Worm (Caenorhabditis elegans): Measurements from ENCODE around the gene unc-39.

Gene unc-39

DNA sequence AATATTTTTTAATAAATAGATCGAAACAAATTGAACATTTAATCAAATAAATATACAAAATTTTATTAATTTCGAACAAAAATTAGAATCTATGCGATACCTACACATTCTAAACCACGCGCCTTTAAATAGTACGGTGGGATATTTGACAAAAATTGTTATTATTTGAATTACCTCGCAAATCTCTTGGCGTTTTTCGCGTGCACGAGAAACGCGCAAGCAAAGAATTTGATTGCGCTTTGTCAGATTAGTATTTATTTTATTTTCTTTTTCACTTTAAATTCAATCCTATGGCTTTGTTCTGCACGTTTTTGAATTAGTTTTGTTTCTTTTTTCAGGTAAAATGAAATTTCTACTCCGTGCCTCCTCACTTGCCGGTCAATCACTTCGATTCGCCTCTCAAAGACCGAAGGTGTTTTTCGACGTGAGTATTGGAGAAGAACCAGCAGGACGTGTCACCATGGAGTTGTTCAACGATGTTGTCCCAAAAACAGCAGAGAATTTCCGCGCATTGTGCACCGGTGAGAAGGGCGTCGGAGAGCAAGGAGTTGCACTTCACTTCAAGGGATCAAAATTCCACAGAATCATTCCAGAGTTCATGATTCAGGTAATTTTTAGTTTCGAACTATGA lies 17.0 kb upstream of the unc-39 start, which contains the start of gene cyn-1 (continued):
- TF ChIP-seq F22D6.2 (tag; optimal IDR thresholded peaks at IDR 0.05) (peak; percentile 15), dpl-1 (GFP tag; optimal IDR thresholded peaks at IDR 0.05) (peak; percentile 75), ztf-18 (tag; optimal IDR thresholded peaks at IDR 0.05) (peak; percentile 96), snpc-4 (GFP tag; optimal IDR thresholded peaks at IDR 0.05) (no peak), snpc-4 (tag; optimal IDR thresholded peaks at IDR 0.05) (peak; percentile 42 to 75 (median 59)), ztf-22 (GFP tag; optimal IDR thresholded peaks at IDR 0.05) (no peak), mes-4 (tag; optimal IDR thresholded peaks at IDR 0.05) (no peak), lin-54 (GFP tag; optimal IDR thresholded peaks at IDR 0.05) (peak; percentile 96), Y79H2A.3 (GFP tag; conservative IDR thresholded peaks at IDR 0.05) (0 out of 2 replicates have a peak, but pooled peaks have one; percentile 23), F37B4.10 (GFP tag; IDR thresholded peaks at IDR 0.05) (no peak), ztf-25 (GFP tag; IDR thresholded peaks at IDR 0.05) (no peak), madf-8 (GFP tag; conservative IDR thresholded peaks at IDR 0.05) (peak; percentile 34; the same call in 1 of the 2 replicates), efl-1 (GFP tag; optimal IDR thresholded peaks at IDR 0.05) (peak; percentile 81), ZK185.1 (tag; optimal IDR thresholded peaks at IDR 0.05; ENCODE audit: poor library complexity, severe bottlenecking) (peak; percentile 67), D2030.7 (GFP tag; IDR thresholded peaks at IDR 0.05) (peak; percentile 54; the same call in 1 of the 2 replicates), nfyb-1 (GFP tag; IDR thresholded peaks at IDR 0.05) (peak; percentile 70), hsf-1 (GFP tag; IDR thresholded peaks at IDR 0.05) (0 out of 2 replicates have a peak, but pooled peaks have one; percentile 9), cebp-1 (GFP tag; IDR thresholded peaks at IDR 0.05) (no peak), cebp-1 (tag; optimal IDR thresholded peaks at IDR 0.05) (peak; percentile 72), unc-130 (GFP tag; optimal IDR thresholded peaks at IDR 0.05) (peak; percentile 19), madf-3 (GFP tag; IDR thresholded peaks at IDR 0.05) (no peak), nhr-90 (tag; optimal IDR thresholded peaks at IDR 0.05) (no peak), bed-1 (GFP tag; IDR thresholded peaks at IDR 0.05) (no peak), B0035.1 (tag; optimal IDR thresholded peaks at IDR 0.05) (peak; percentile 12), madf-6 (GFP tag; IDR thresholded peaks at IDR 0.05) (peak; percentile 66), F33H1.4 (GFP tag; IDR thresholded peaks at IDR 0.05) (0 out of 2 replicates have a peak, but pooled peaks have one; percentile 52), egl-18 (GFP tag; IDR thresholded peaks at IDR 0.05) (no peak), attf-3 (GFP tag; conservative IDR thresholded peaks at IDR 0.05) (peak; percentile 58; the same call in 1 of the 2 replicates), hrde-1 (tag; optimal IDR thresholded peaks at IDR 0.05; ENCODE audit: borderline replicate concordance) (peak; percentile 55), mxl-1 (tag; optimal IDR thresholded peaks at IDR 0.05) (no peak), bed-2 (GFP tag; IDR thresholded peaks at IDR 0.05) (no peak), lsy-27 (tag; optimal IDR thresholded peaks at IDR 0.05; ENCODE audit: borderline replicate concordance, insufficient read depth) (no peak), ama-1 (optimal IDR thresholded peaks at IDR 0.05) (peak; percentile 20), ama-1 (GFP tag; optimal IDR thresholded peaks at IDR 0.05) (no peak), ceh-40 (GFP tag; IDR thresholded peaks at IDR 0.05) (no peak), mcd-1 (GFP tag; IDR thresholded peaks at IDR 0.05) (peak; percentile 82), pbrm-1 (GFP tag; IDR thresholded peaks at IDR 0.05) (peak; percentile 25; the same call in 1 of the 2 replicates), Y56A3A.18 (GFP tag; IDR thresholded peaks at IDR 0.05) (peak; percentile 69; the same call in 1 of the 2 replicates), lsl-1 (GFP tag; optimal IDR thresholded peaks at IDR 0.05) (peak; percentile 65), ceh-91 (GFP tag; IDR thresholded peaks at IDR 0.05) (0 out of 2 replicates have a peak, but pooled peaks have one; percentile 11), dox-1 (GFP tag; IDR thresholded peaks at IDR 0.05) (peak; percentile 67), rec-8 (tag; optimal IDR thresholded peaks at IDR 0.05) (no peak), Y53G8AR.9 (GFP tag; conservative IDR thresholded peaks at IDR 0.05) (peak; percentile 91), ceh-100 (GFP tag; IDR thresholded peaks at IDR 0.05) (peak; percentile 75), B0336.3 (GFP tag; IDR thresholded peaks at IDR 0.05) (peak; percentile 82), C06A6.2 (GFP tag; conservative IDR thresholded peaks at IDR 0.05) (no peak), him-1 (tag; optimal IDR thresholded peaks at IDR 0.05) (peak; percentile 59)

All from whole organism, young adult.